Worm (Caenorhabditis elegans) whole organism, late embryonic: ENCODE measurements around the gene srh-279.
A peak's percentile ranks its signal among the peaks of the same experiment; 100 is the strongest.

Source experiments
- C08G9.2 ChIP-seq: sonication (generic microtip); optimal IDR thresholded peaks from 2 replicates; lab custom pipeline; 2016; ENCODE audit warnings: mild to moderate bottlenecking, missing genetic modification characterization, moderate library complexity, missing compliant biosample characterization
- K02D7.2 ChIP-seq: sonication (generic microtip); optimal IDR thresholded peaks from 2 replicates; lab custom pipeline; 2017; ENCODE audit warnings: mild to moderate bottlenecking, missing genetic modification characterization, missing compliant biosample characterization
- T23F11.4 ChIP-seq: fragments of 200-800 bp; sonication (Bioruptor generic); optimal IDR thresholded peaks from 2 replicates; lab custom pipeline; 2018; ENCODE audit warnings: mild to moderate bottlenecking, missing genetic modification characterization, missing compliant biosample characterization
- Y22D7AL.16 ChIP-seq: sonication (generic microtip); optimal IDR thresholded peaks from 2 replicates; lab custom pipeline; 2016; ENCODE audit warnings: missing genetic modification characterization, missing compliant biosample characterization
- ahr-1 ChIP-seq: sonication (generic microtip); optimal IDR thresholded peaks from 2 replicates; lab custom pipeline; 2016; ENCODE audit warnings: missing genetic modification characterization, missing compliant biosample characterization
- ama-1 ChIP-seq: fragments of 150-350 bp; optimal IDR thresholded peaks from 2 replicates; lab custom pipeline; 2014
- ceh-14 ChIP-seq: sonication (generic microtip); optimal IDR thresholded peaks from 2 replicates; lab custom pipeline; 2016; ENCODE audit warnings: missing genotype, missing genetic modification characterization, missing compliant biosample characterization
- ceh-24 ChIP-seq: sonication (generic microtip); optimal IDR thresholded peaks from 2 replicates; lab custom pipeline; 2016; ENCODE audit warnings: mild to moderate bottlenecking, missing genetic modification characterization, missing compliant biosample characterization
- ceh-31 ChIP-seq: sonication (generic microtip); optimal IDR thresholded peaks from 2 replicates; lab custom pipeline; 2016; ENCODE audit warnings: missing genetic modification characterization, missing compliant biosample characterization
- ceh-9 ChIP-seq: sonication (generic microtip); optimal IDR thresholded peaks from 2 replicates; lab custom pipeline; 2016; ENCODE audit warnings: mild to moderate bottlenecking, missing genetic modification characterization, inconsistent platforms, missing compliant biosample characterization
- elt-2 ChIP-seq: sonication (generic microtip); optimal IDR thresholded peaks from 2 replicates; lab custom pipeline; 2016; ENCODE audit warnings: missing genetic modification reagents, missing genetic modification characterization, missing compliant biosample characterization
- elt-4 ChIP-seq: sonication (generic microtip); optimal IDR thresholded peaks from 2 replicates; lab custom pipeline; 2016; ENCODE audit warnings: missing genetic modification characterization, missing compliant biosample characterization
- ets-4 ChIP-seq: sonication (generic microtip); optimal IDR thresholded peaks from 2 replicates; lab custom pipeline; 2016; ENCODE audit warnings: missing genetic modification characterization, missing compliant biosample characterization
- hlh-15 ChIP-seq: sonication (generic microtip); optimal IDR thresholded peaks from 2 replicates; lab custom pipeline; 2016; ENCODE audit warnings: missing genetic modification characterization, missing compliant biosample characterization
- hlh-30 ChIP-seq: sonication (generic microtip); optimal IDR thresholded peaks from 2 replicates; lab custom pipeline; 2017; ENCODE audit warnings: antibody characterized with exemption, missing genetic modification characterization, missing compliant biosample characterization; ENCODE audit not compliant: insufficient read depth
- lin-11 ChIP-seq: fragments of 200-800 bp; sonication (Bioruptor generic); optimal IDR thresholded peaks from 2 replicates; lab custom pipeline; 2018; ENCODE audit warnings: mild to moderate bottlenecking, missing genetic modification characterization, missing compliant biosample characterization
- madf-2 ChIP-seq: sonication (generic microtip); optimal IDR thresholded peaks from 2 replicates; lab custom pipeline; 2017; ENCODE audit warnings: missing genetic modification characterization, missing compliant biosample characterization
- mec-3 ChIP-seq: sonication (generic microtip); optimal IDR thresholded peaks from 2 replicates; lab custom pipeline; 2016; ENCODE audit warnings: borderline replicate concordance, missing genetic modification characterization, missing compliant biosample characterization
- nhr-232 ChIP-seq: sonication (generic microtip); optimal IDR thresholded peaks from 2 replicates; lab custom pipeline; 2016; ENCODE audit warnings: missing genetic modification characterization, missing compliant biosample characterization
- odd-2 ChIP-seq: sonication (generic microtip); optimal IDR thresholded peaks from 2 replicates; lab custom pipeline; 2017; ENCODE audit warnings: antibody characterized with exemption, mild to moderate bottlenecking, missing genetic modification characterization, missing compliant biosample characterization
- pat-9 ChIP-seq: fragments of 200-800 bp; sonication (Bioruptor generic); optimal IDR thresholded peaks from 2 replicates; lab custom pipeline; 2018; ENCODE audit warnings: mild to moderate bottlenecking, missing genetic modification characterization, moderate library complexity, missing compliant biosample characterization
- pha-2 ChIP-seq: sonication (generic microtip); optimal IDR thresholded peaks from 2 replicates; lab custom pipeline; 2017; ENCODE audit warnings: mild to moderate bottlenecking, missing genetic modification characterization, missing compliant biosample characterization
- sox-2 ChIP-seq: fragments of 200-800 bp; sonication (Bioruptor generic); IDR thresholded peaks from 2 replicates; pipeline ENCODE4 v1.3.6; 2022; ENCODE audit warnings: missing genetic modification reagents, missing genetic modification characterization, missing compliant biosample characterization
- sox-4 ChIP-seq: sonication (generic microtip); optimal IDR thresholded peaks from 2 replicates; lab custom pipeline; 2017; ENCODE audit warnings: mild to moderate bottlenecking, missing genetic modification characterization, inconsistent platforms, missing compliant biosample characterization
- syd-9 ChIP-seq: sonication (generic microtip); optimal IDR thresholded peaks from 2 replicates; lab custom pipeline; 2016; ENCODE audit warnings: mild to moderate bottlenecking, missing genetic modification characterization, moderate library complexity, missing compliant biosample characterization
- ttx-3 ChIP-seq: sonication (generic microtip); optimal IDR thresholded peaks from 2 replicates; lab custom pipeline; 2016; ENCODE audit warnings: missing genetic modification reagents, missing genetic modification characterization, missing compliant biosample characterization
- unc-3 ChIP-seq, 2 experiments: fragments of 200-800 bp in 1 of 2; sonication (Bioruptor generic) in 1 of 2; sonication (generic microtip) in 1 of 2; conservative IDR thresholded peaks in 1 of 2; optimal IDR thresholded peaks in 1 of 2; 2 replicates each; pipeline versions ENCODE4 v1.3.6 to Lab custom; 2016 to 2022; ENCODE audit warnings: missing compliant biosample characterization in 2 of 2, missing genetic modification characterization in 2 of 2, missing genetic modification reagents in 1 of 2
- unc-55 ChIP-seq: sonication (generic microtip); optimal IDR thresholded peaks from 2 replicates; lab custom pipeline; 2017; ENCODE audit warnings: missing biosample characterization, missing genetic modification reagents, missing genetic modification characterization
- unc-86 ChIP-seq: sonication (generic microtip); optimal IDR thresholded peaks from 2 replicates; lab custom pipeline; 2016; ENCODE audit warnings: missing genetic modification characterization, missing compliant biosample characterization
- ztf-16 ChIP-seq: sonication (generic microtip); optimal IDR thresholded peaks from 2 replicates; lab custom pipeline; 2017; ENCODE audit warnings: missing genetic modification characterization, missing compliant biosample characterization

The srh-279 gene

ce11 chrV:16163719-16164118 is 28.5 kb upstream of the srh-279 start, which contains the start of gene F10A3.12:
TSS of gene F10A3.12 (plus strand) at chrV:16164019.
- no peak for TF ChIP-seq madf-2 (tag; lab: Kevin White, UChicago)
- no peak for TF ChIP-seq sox-2 (GFP tag; lab: Robert Waterston, UW)
- no peak for TF ChIP-seq ahr-1 (tag; lab: Kevin White, UChicago)
- TF ChIP-seq pha-2: no peak
- no peak for TF ChIP-seq mec-3 (tag; lab: Kevin White, UChicago)
- TF ChIP-seq C08G9.2 (tag; lab: Kevin White, UChicago): no peak
- TF ChIP-seq syd-9: no peak
- TF ChIP-seq T23F11.4 (GFP tag; lab: Kevin White, UChicago): no peak
- no peak for TF ChIP-seq nhr-232 (tag; lab: Kevin White, UChicago)
- TF ChIP-seq odd-2 (tag; lab: Kevin White, UChicago): no peak
- TF ChIP-seq ama-1: no peak

ce11 chrV:16165936-16166335 is 26.3 kb upstream of the srh-279 start, which contains the start of gene str-108:
TSS of gene str-108 (plus strand) at chrV:16166236.
- TF ChIP-seq ceh-9 (tag; lab: Kevin White, UChicago) (no peak), pha-2 (no peak), pat-9 (tag; lab: Kevin White, UChicago) (no peak), unc-55 (GFP tag; lab: Kevin White, UChicago) (no peak), ztf-16 (no peak), ceh-31 (tag; lab: Kevin White, UChicago) (no peak), T23F11.4 (GFP tag; lab: Kevin White, UChicago) (no peak), lin-11 (tag; lab: Kevin White, UChicago) (no peak), ets-4 (tag; lab: Kevin White, UChicago) (no peak)

ce11 chrV:16169026-16169425 is 23.2 kb upstream of the srh-279 start, which contains the start of gene str-111:
TSS of gene str-111 (minus strand) at chrV:16169126.
- TF ChIP-seq hlh-15 (tag; lab: Kevin White, UChicago) (no peak), unc-55 (GFP tag; lab: Kevin White, UChicago) (no peak), sox-4 (tag; lab: Kevin White, UChicago) (no peak), ceh-9 (tag; lab: Kevin White, UChicago) (no peak), hlh-30 (tag; lab: Kevin White, UChicago) (no peak), lin-11 (tag; lab: Kevin White, UChicago) (no peak), ceh-14 (tag; lab: Kevin White, UChicago) (no peak), elt-4 (tag; lab: Kevin White, UChicago) (no peak), K02D7.2 (tag; lab: Kevin White, UChicago) (no peak), unc-86 (tag; lab: Kevin White, UChicago) (no peak), Y22D7AL.16 (tag; lab: Kevin White, UChicago) (no peak)

ce11 chrV:16171721-16172120 is 20.5 kb upstream of the srh-279 start, which contains the start of gene K05D4.9:
TSS of gene K05D4.9 (minus strand) at chrV:16171821.
- TF ChIP-seq sox-2 (GFP tag; lab: Robert Waterston, UW): no peak
- TF ChIP-seq ttx-3 (tag; lab: Kevin White, UChicago): no peak

ce11 chrV:16174109-16174508 is 18.1 kb upstream of the srh-279 start:
- peak; percentile 93 for TF ChIP-seq elt-2
- TF ChIP-seq ceh-24 (tag; lab: Kevin White, UChicago): no peak

ce11 chrV:16175227-16175626 is 17.0 kb upstream of the srh-279 start:
- TF ChIP-seq elt-2: peak; percentile 65
- no peak for TF ChIP-seq unc-3 (GFP tag; conservative IDR thresholded peaks at IDR 0.05; lab: Robert Waterston, UW)
- no peak for TF ChIP-seq unc-3 (tag; optimal IDR thresholded peaks at IDR 0.05; lab: Kevin White, UChicago)
